Worm (Caenorhabditis elegans) whole organism, midembryonic: ENCODE measurements around the gene cyp-33E3.

ENCODE experiments used
- T22C8.4 ChIP-seq: fragments of 200-800 bp; sonication (Bioruptor generic); IDR thresholded peaks from 2 replicates; pipeline ENCODE4 v1.3.6; 2022; ENCODE audit warnings: missing genetic modification characterization, missing compliant biosample characterization
- cog-1 ChIP-seq: sonication (generic microtip); optimal IDR thresholded peaks from 2 replicates; lab custom pipeline; 2016; ENCODE audit warnings: missing genetic modification characterization, missing compliant biosample characterization
- flt-1 ChIP-seq: fragments of 200-800 bp; sonication (Bioruptor generic); IDR thresholded peaks from 2 replicates; pipeline ENCODE4 v1.3.6; 2022; ENCODE audit warnings: missing genetic modification characterization, missing compliant biosample characterization
- klf-2 ChIP-seq: fragments of 200-800 bp; sonication (Bioruptor generic); conservative IDR thresholded peaks from 2 replicates; pipeline ENCODE4 v1.3.6; 2022; ENCODE audit warnings: missing genetic modification reagents, missing genetic modification characterization, missing compliant biosample characterization
- med-1 ChIP-seq: sonication (generic microtip); optimal IDR thresholded peaks from 2 replicates; lab custom pipeline; 2017; ENCODE audit warnings: missing genetic modification characterization, mild to moderate bottlenecking, missing compliant biosample characterization, antibody characterized with exemption, missing genetic modification reagents; ENCODE audit not compliant: insufficient read depth
- ref-1 ChIP-seq: fragments of 200-800 bp; sonication (Bioruptor generic); conservative IDR thresholded peaks from 2 replicates; pipeline ENCODE4 v1.3.6; 2022; ENCODE audit warnings: missing genetic modification reagents, missing genetic modification characterization, missing compliant biosample characterization
- tab-1 ChIP-seq: fragments of 200-800 bp; sonication (Bioruptor generic); IDR thresholded peaks from 2 replicates; pipeline ENCODE4 v1.3.6; 2022; ENCODE audit warnings: missing genetic modification characterization, missing compliant biosample characterization
- ztf-23 ChIP-seq: fragments of 200-800 bp; sonication (Bioruptor generic); IDR thresholded peaks from 2 replicates; pipeline ENCODE4 v1.3.6; 2022; ENCODE audit warnings: missing genetic modification reagents, missing genetic modification characterization, missing compliant biosample characterization

- TF ChIP-seq T22C8.4 (GFP tag; lab: Robert Waterston, UW), result no peak
- TF ChIP-seq med-1, result no peak
- TF ChIP-seq klf-2, result no peak
- TF ChIP-seq cog-1, result no peak
- no peak for TF ChIP-seq flt-1 (GFP tag; lab: Robert Waterston, UW)
- no peak for TF ChIP-seq ztf-23 (GFP tag; lab: Robert Waterston, UW)
- TF ChIP-seq ref-1 (GFP tag; lab: Robert Waterston, UW), result no peak
- TF ChIP-seq tab-1 (GFP tag; lab: Robert Waterston, UW), result no peak
Observed at ce11 chrIV:8617047-8617446, 2.3 kb downstream of the cyp-33E3 start, which contains the start of the genes F42A9.7 and F42A9.3.
